Worm (Caenorhabditis elegans) whole organism, L1 larva: Measurements from ENCODE around the gene best-12.

Source experiments
- ceh-82 ChIP-seq, 3 experiments: fragments of 150-350 bp in 1 of 3; sonication (generic microtip) in 2 of 3; optimal IDR thresholded peaks; 2 replicates each; lab custom pipeline; 2014 to 2017; ENCODE audit warnings: missing biosample characterization in 3 of 3, missing genetic modification characterization in 3 of 3
- ces-1 ChIP-seq: fragments of 150-350 bp; optimal IDR thresholded peaks from 2 replicates; lab custom pipeline; 2014; ENCODE audit warnings: missing biosample characterization, missing genetic modification reagents, missing genetic modification characterization
- lin-39 ChIP-seq: fragments of 150-350 bp; optimal IDR thresholded peaks from 2 replicates; lab custom pipeline; 2014; ENCODE audit warnings: missing biosample characterization, missing genetic modification reagents, missing genetic modification characterization
- nhr-11 ChIP-seq: fragments of 150-350 bp; optimal IDR thresholded peaks from 2 replicates; lab custom pipeline; 2014; ENCODE audit warnings: missing biosample characterization, missing genetic modification characterization
- nhr-237 ChIP-seq: fragments of 150-350 bp; optimal IDR thresholded peaks from 2 replicates; lab custom pipeline; 2014; ENCODE audit warnings: missing biosample characterization, missing genetic modification characterization
- skn-1 ChIP-seq: fragments of 150-350 bp; optimal IDR thresholded peaks from 2 replicates; lab custom pipeline; 2014; ENCODE audit warnings: missing biosample characterization, missing genetic modification characterization
- snpc-4 ChIP-seq: fragments of 150-350 bp; optimal IDR thresholded peaks from 2 replicates; lab custom pipeline; 2014; ENCODE audit warnings: missing biosample characterization, missing genetic modification characterization
- unc-62 ChIP-seq: fragments of 150-350 bp; optimal IDR thresholded peaks from 2 replicates; lab custom pipeline; 2014; ENCODE audit warnings: missing biosample characterization, missing genetic modification reagents, missing genetic modification characterization
- xbp-1 ChIP-seq: sonication (generic microtip); optimal IDR thresholded peaks from 2 replicates; lab custom pipeline; 2016; ENCODE audit warnings: missing genetic modification characterization, missing compliant biosample characterization

ce11 chrV:16100103-16100730 lies 50.9 kb downstream of the best-12 start, which contains the start of gene cth-1:
- TF ChIP-seq lin-39 (no peak), xbp-1 (tag; lab: Kevin White, UChicago) (no peak), nhr-237 (tag; lab: Kevin White, UChicago) (no peak), ces-1 (GFP tag; lab: Kevin White, UChicago) (no peak), ceh-82 (tag; optimal IDR thresholded peaks at IDR 0.05; lab: Kevin White, UChicago) (no peak), snpc-4 (tag; lab: Kevin White, UChicago) (no peak), unc-62 (GFP tag; lab: Kevin White, UChicago) (no peak), nhr-11 (tag; lab: Kevin White, UChicago) (no peak), skn-1 (tag; lab: Kevin White, UChicago) (no peak)
